Fruit fly (Drosophila melanogaster): Measurements from ENCODE around the gene drm.
A peak's percentile ranks its signal among the peaks of the same experiment; 100 is the strongest.

The drm gene

dm6 chr2L:3564556-3564955, 25.5 kb downstream of the drm start:
- TF ChIP-seq rn (GFP tag; IDR thresholded peaks at IDR 0.05) (no peak), CG13204 (GFP tag; optimal IDR thresholded peaks at IDR 0.05) (peak; percentile 2), D1 (tag; optimal IDR thresholded peaks at IDR 0.05) (no peak), CG10348 (GFP tag; IDR thresholded peaks at IDR 0.05) (no peak)

dm6 chr2L:3566532-3566931, 27.5 kb downstream of the drm start:
- TF ChIP-seq fd96Ca (GFP tag; IDR thresholded peaks at IDR 0.05) (peak; percentile 67; the same call in 2 of the 3 replicates), CG4496 (GFP tag; IDR thresholded peaks at IDR 0.05) (no peak; the same call in 2 of the 3 replicates), CG14655 (GFP tag; optimal IDR thresholded peaks at IDR 0.05) (peak; percentile 79), CG15710 (tag; optimal IDR thresholded peaks at IDR 0.05) (peak; percentile 54), CG13204 (GFP tag; optimal IDR thresholded peaks at IDR 0.05) (no peak), CG12605 (GFP tag; IDR thresholded peaks at IDR 0.05) (0 out of 2 replicates have a peak, but pooled peaks have one; percentile 14), Pif1A (GFP tag; optimal IDR thresholded peaks at IDR 0.05) (peak; percentile 60), CG10348 (GFP tag; IDR thresholded peaks at IDR 0.05) (no peak), CG8159 (tag; optimal IDR thresholded peaks at IDR 0.05) (peak; percentile 61), CG17806 (tag; optimal IDR thresholded peaks at IDR 0.05) (peak; percentile 61), Ets98B (GFP tag; IDR thresholded peaks at IDR 0.05) (0 out of 2 replicates have a peak, but pooled peaks have one; percentile 23), gl (tag; optimal IDR thresholded peaks at IDR 0.05) (no peak), rn (GFP tag; IDR thresholded peaks at IDR 0.05) (0 out of 2 replicates have a peak, but pooled peaks have one; percentile 27), Snoo (tag; optimal IDR thresholded peaks at IDR 0.05) (peak; percentile 44), EcR (GFP tag; optimal IDR thresholded peaks at IDR 0.05) (no peak), CG34367 (tag; optimal IDR thresholded peaks at IDR 0.05) (peak; percentile 49), D1 (tag; optimal IDR thresholded peaks at IDR 0.05) (no peak), CG9948 (tag; optimal IDR thresholded peaks at IDR 0.05) (peak; percentile 62), CG8301 (tag; optimal IDR thresholded peaks at IDR 0.05) (peak; percentile 60), Pif1B (GFP tag; optimal IDR thresholded peaks at IDR 0.05) (no peak), CG32121 (GFP tag; IDR thresholded peaks at IDR 0.05) (no peak)

- no peak for TF ChIP-seq CG34367 (tag; optimal IDR thresholded peaks at IDR 0.05)
- no peak for TF ChIP-seq CG4496 (GFP tag; IDR thresholded peaks at IDR 0.05)
- TF ChIP-seq CG10348 (GFP tag; IDR thresholded peaks at IDR 0.05) = no peak
- TF ChIP-seq Pif1B (GFP tag; optimal IDR thresholded peaks at IDR 0.05) = peak; percentile 12
- no peak for TF ChIP-seq gl (tag; optimal IDR thresholded peaks at IDR 0.05)
- TF ChIP-seq EcR (GFP tag; optimal IDR thresholded peaks at IDR 0.05) = no peak
- peak; percentile 19 for TF ChIP-seq CG17806 (tag; optimal IDR thresholded peaks at IDR 0.05)
- no peak for TF ChIP-seq Snoo (tag; optimal IDR thresholded peaks at IDR 0.05)
- TF ChIP-seq D1 (tag; optimal IDR thresholded peaks at IDR 0.05) = no peak
- TF ChIP-seq CG8301 (tag; optimal IDR thresholded peaks at IDR 0.05) = peak; percentile 19
- no peak for TF ChIP-seq CG13204 (GFP tag; optimal IDR thresholded peaks at IDR 0.05)
- TF ChIP-seq Pif1A (GFP tag; optimal IDR thresholded peaks at IDR 0.05) = no peak
- no peak for TF ChIP-seq Ets98B (GFP tag; IDR thresholded peaks at IDR 0.05)
- no peak for TF ChIP-seq fd96Ca (GFP tag; IDR thresholded peaks at IDR 0.05)
- peak; percentile 48 for TF ChIP-seq CG8159 (tag; optimal IDR thresholded peaks at IDR 0.05)
- peak; percentile 11 for TF ChIP-seq CG15710 (tag; optimal IDR thresholded peaks at IDR 0.05)
- TF ChIP-seq rn (GFP tag; IDR thresholded peaks at IDR 0.05) = no peak
- TF ChIP-seq CG32121 (GFP tag; IDR thresholded peaks at IDR 0.05) = no peak
- TF ChIP-seq CG12605 (GFP tag; IDR thresholded peaks at IDR 0.05) = no peak
- TF ChIP-seq CG9948 (tag; optimal IDR thresholded peaks at IDR 0.05) = peak; percentile 52
- TF ChIP-seq CG14655 (GFP tag; optimal IDR thresholded peaks at IDR 0.05) = peak; percentile 47
These were observed 28.3 kb downstream of the drm start for dm6 chr2L:3567394-3567793.

- TF ChIP-seq CG13204 (GFP tag; optimal IDR thresholded peaks at IDR 0.05) = no peak
- TF ChIP-seq CG4496 (GFP tag; IDR thresholded peaks at IDR 0.05) = no peak
- TF ChIP-seq gl (tag; optimal IDR thresholded peaks at IDR 0.05) = no peak
- TF ChIP-seq Snoo (tag; optimal IDR thresholded peaks at IDR 0.05) = peak; percentile 25
These were observed 30.8 kb downstream of the drm start for dm6 chr2L:3569892-3570291.

dm6 chr2L:3570566-3570965, 31.5 kb downstream of the drm start:
- TF ChIP-seq EcR (GFP tag; optimal IDR thresholded peaks at IDR 0.05) (no peak), Ets98B (GFP tag; IDR thresholded peaks at IDR 0.05) (no peak), Pif1A (GFP tag; optimal IDR thresholded peaks at IDR 0.05) (no peak), CG9948 (tag; optimal IDR thresholded peaks at IDR 0.05) (no peak), CG12605 (GFP tag; IDR thresholded peaks at IDR 0.05) (no peak), rn (GFP tag; IDR thresholded peaks at IDR 0.05) (no peak), CG15710 (tag; optimal IDR thresholded peaks at IDR 0.05) (no peak), D1 (tag; optimal IDR thresholded peaks at IDR 0.05) (no peak)

- TF ChIP-seq Snoo (tag; optimal IDR thresholded peaks at IDR 0.05) (no peak), CG9948 (tag; optimal IDR thresholded peaks at IDR 0.05) (no peak), rn (GFP tag; IDR thresholded peaks at IDR 0.05) (no peak), fd96Ca (GFP tag; IDR thresholded peaks at IDR 0.05) (no peak), Pif1A (GFP tag; optimal IDR thresholded peaks at IDR 0.05) (no peak), CG8301 (tag; optimal IDR thresholded peaks at IDR 0.05) (no peak), CG14655 (GFP tag; optimal IDR thresholded peaks at IDR 0.05) (no peak), CG15710 (tag; optimal IDR thresholded peaks at IDR 0.05) (no peak), Ets98B (GFP tag; IDR thresholded peaks at IDR 0.05) (no peak), gl (tag; optimal IDR thresholded peaks at IDR 0.05) (no peak)
These were observed 32.4 kb downstream of the drm start for dm6 chr2L:3571457-3571856.
